Worm (Caenorhabditis elegans): ENCODE results near the gene tbx-37.

DNA sequence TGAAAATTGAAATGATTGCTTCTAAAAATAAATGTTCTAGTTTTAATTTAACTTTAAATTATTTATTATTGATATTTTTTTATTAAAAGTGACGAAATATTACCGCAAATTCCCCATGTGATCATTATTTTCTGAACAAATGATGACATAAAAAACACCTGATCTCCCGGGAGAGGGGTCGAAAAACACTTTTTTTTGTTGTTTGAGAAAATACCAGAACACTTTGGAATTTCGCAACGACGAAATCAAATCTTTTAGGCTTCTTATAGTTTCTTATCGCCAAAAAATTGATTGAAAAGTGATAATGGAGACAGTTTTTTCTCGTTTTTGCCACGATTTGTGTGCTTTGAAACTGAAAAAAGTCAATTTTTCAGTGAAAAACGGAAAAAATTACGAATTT, 17.4 kb upstream of the tbx-37 start:
- TF ChIP-seq lin-35 (GFP tag; optimal IDR thresholded peaks at IDR 0.05), result no peak
- TF ChIP-seq mcd-1 (GFP tag; IDR thresholded peaks at IDR 0.05), result no peak
- TF ChIP-seq C06A6.2 (GFP tag; conservative IDR thresholded peaks at IDR 0.05), result no peak
- TF ChIP-seq unc-62 (GFP tag; optimal IDR thresholded peaks at IDR 0.05), result no peak

Data from whole organism, young adult.